Fruit fly (Drosophila melanogaster) Kc167 (cell line): ENCODE measurements around the gene Muc4B.

Source experiments
- Myc ChIP-seq: fragments of >200 bp; optimal IDR thresholded peaks from 2 replicates; lab custom pipeline; 2017; ENCODE audit warnings: missing external identifiers
- Sin3A ChIP-seq: fragments of >200 bp; optimal IDR thresholded peaks from 2 replicates; lab custom pipeline; 2018; ENCODE audit warnings: missing external identifiers
- h ChIP-seq: fragments of >200 bp; optimal IDR thresholded peaks from 3 replicates; lab custom pipeline; 2018; ENCODE audit warnings: missing external identifiers
- insv ChIP-seq: fragments of >200 bp; optimal IDR thresholded peaks from 3 replicates; lab custom pipeline; 2018; ENCODE audit warnings: missing external identifiers
- psq ChIP-seq: fragments of >200 bp; optimal IDR thresholded peaks from 2 replicates; lab custom pipeline; 2017; ENCODE audit warnings: missing external identifiers
- ttk ChIP-seq: sonication (Bioruptor generic); optimal IDR thresholded peaks from 2 replicates; lab custom pipeline; 2017; ENCODE audit warnings: missing external identifiers

Gene Muc4B

dm6 chrX:4248077-4248476 is 2.1 kb upstream of the Muc4B start, which contains the start of gene CG43135:
TSS of gene CG43135 (plus strand) at chrX:4248377.
- no peak for TF ChIP-seq Myc
- no peak for TF ChIP-seq Sin3A (lab: Kevin White, UChicago)
- TF ChIP-seq psq (lab: Kevin White, UChicago): no peak
- TF ChIP-seq h (lab: Kevin White, UChicago): no peak
- no peak for TF ChIP-seq insv (lab: Kevin White, UChicago)
- no peak for TF ChIP-seq ttk

DNA sequence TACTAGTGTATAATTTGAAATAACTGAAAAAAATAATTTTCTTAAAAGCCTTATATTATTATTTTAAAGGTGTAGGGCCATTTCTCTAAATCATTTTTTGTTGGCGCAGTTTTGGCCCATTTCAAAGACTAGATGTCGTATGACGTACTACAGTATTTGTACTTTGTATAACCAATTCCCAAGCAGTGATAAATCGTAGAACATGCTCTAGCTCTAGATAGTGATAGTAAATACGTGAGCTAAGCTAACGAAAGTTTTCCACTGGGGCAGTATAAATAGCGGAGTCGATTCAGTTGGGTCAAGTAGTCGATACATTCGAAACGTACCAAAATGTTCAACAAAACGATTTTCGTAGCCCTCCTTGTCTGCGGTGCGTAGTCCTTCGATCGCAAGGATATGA is 1.1 kb upstream of the Muc4B start, which contains the start of gene CG43134:
CG43134 (plus strand) TSS at position 301 of the 400 bp plus-strand sequence.
- TF ChIP-seq insv (lab: Kevin White, UChicago) (no peak), ttk (no peak), Myc (no peak), psq (lab: Kevin White, UChicago) (no peak), h (lab: Kevin White, UChicago) (no peak), Sin3A (lab: Kevin White, UChicago) (no peak)

- TF ChIP-seq insv (lab: Kevin White, UChicago) (no peak), psq (lab: Kevin White, UChicago) (no peak), h (lab: Kevin White, UChicago) (no peak), ttk (no peak), Sin3A (lab: Kevin White, UChicago) (no peak), Myc (no peak)
Measured at dm6 chrX:4242726-4243125, 3.2 kb downstream of the Muc4B start, which contains the start of gene Femcoat. TSS of gene Femcoat (minus strand) at chrX:4242826.

- TF ChIP-seq ttk: no peak
- no peak for TF ChIP-seq Myc
- no peak for TF ChIP-seq Sin3A (lab: Kevin White, UChicago)
- no peak for TF ChIP-seq insv (lab: Kevin White, UChicago)
- TF ChIP-seq h (lab: Kevin White, UChicago): no peak
- no peak for TF ChIP-seq psq (lab: Kevin White, UChicago)
Measured at dm6 chrX:4240146-4240545, 5.8 kb downstream of the Muc4B start.

- TF ChIP-seq Sin3A (lab: Kevin White, UChicago) (no peak), psq (lab: Kevin White, UChicago) (no peak), Myc (no peak), h (lab: Kevin White, UChicago) (no peak), insv (lab: Kevin White, UChicago) (no peak), ttk (no peak)
Measured at dm6 chrX:4225020-4225419, 20.9 kb downstream of the Muc4B start.

DNA sequence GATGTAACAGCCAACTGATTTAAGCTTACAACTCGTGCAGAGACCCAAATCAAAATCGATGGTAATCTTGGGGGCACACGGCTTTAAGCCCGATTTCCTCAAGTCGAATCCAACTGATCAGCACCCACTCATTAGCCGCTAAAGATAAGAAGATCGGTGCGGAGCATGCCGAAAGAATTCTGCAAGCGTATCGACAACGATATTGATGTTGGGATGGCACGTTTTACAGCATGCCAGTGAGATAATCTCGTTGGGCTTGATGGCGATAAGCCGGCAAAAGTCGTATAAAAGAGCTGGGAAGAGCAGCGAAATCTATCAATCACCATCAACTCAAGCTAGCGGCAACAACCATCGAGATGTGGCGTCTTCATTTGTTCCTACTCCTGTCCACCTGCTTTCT is 28.1 kb downstream of the Muc4B start, which contains the start of gene CG15570:
CG15570 (plus strand) TSS at position 301 of the 400 bp plus-strand sequence.
- TF ChIP-seq Sin3A (lab: Kevin White, UChicago) (no peak), ttk (no peak), psq (lab: Kevin White, UChicago) (no peak), Myc (no peak), insv (lab: Kevin White, UChicago) (no peak), h (lab: Kevin White, UChicago) (no peak)

dm6 chrX:4217294-4217693 is 28.6 kb downstream of the Muc4B start, which contains the start of gene CG15571:
TSS of gene CG15571 (minus strand) at chrX:4217394.
- no peak for TF ChIP-seq ttk
- TF ChIP-seq Sin3A (lab: Kevin White, UChicago): no peak
- no peak for TF ChIP-seq psq (lab: Kevin White, UChicago)
- TF ChIP-seq insv (lab: Kevin White, UChicago): no peak
- TF ChIP-seq h (lab: Kevin White, UChicago): no peak
- no peak for TF ChIP-seq Myc

- no peak for TF ChIP-seq psq (lab: Kevin White, UChicago)
- TF ChIP-seq ttk: no peak
- TF ChIP-seq Myc: no peak
- no peak for TF ChIP-seq Sin3A (lab: Kevin White, UChicago)
- no peak for TF ChIP-seq insv (lab: Kevin White, UChicago)
- no peak for TF ChIP-seq h (lab: Kevin White, UChicago)
Measured at dm6 chrX:4214371-4214770, 31.6 kb downstream of the Muc4B start.

dm6 chrX:4212725-4213124 is 33.2 kb downstream of the Muc4B start, which contains the start of gene CG43288:
TSS of gene CG43288 (plus strand) at chrX:4213025.
- TF ChIP-seq Sin3A (lab: Kevin White, UChicago) (no peak), Myc (no peak), h (lab: Kevin White, UChicago) (no peak), insv (lab: Kevin White, UChicago) (no peak), ttk (no peak), psq (lab: Kevin White, UChicago) (no peak)

dm6 chrX:4206764-4207163 is 39.2 kb downstream of the Muc4B start:
- TF ChIP-seq h (lab: Kevin White, UChicago) (no peak), Sin3A (lab: Kevin White, UChicago) (no peak), insv (lab: Kevin White, UChicago) (no peak), ttk (no peak), Myc (no peak), psq (lab: Kevin White, UChicago) (no peak)

DNA sequence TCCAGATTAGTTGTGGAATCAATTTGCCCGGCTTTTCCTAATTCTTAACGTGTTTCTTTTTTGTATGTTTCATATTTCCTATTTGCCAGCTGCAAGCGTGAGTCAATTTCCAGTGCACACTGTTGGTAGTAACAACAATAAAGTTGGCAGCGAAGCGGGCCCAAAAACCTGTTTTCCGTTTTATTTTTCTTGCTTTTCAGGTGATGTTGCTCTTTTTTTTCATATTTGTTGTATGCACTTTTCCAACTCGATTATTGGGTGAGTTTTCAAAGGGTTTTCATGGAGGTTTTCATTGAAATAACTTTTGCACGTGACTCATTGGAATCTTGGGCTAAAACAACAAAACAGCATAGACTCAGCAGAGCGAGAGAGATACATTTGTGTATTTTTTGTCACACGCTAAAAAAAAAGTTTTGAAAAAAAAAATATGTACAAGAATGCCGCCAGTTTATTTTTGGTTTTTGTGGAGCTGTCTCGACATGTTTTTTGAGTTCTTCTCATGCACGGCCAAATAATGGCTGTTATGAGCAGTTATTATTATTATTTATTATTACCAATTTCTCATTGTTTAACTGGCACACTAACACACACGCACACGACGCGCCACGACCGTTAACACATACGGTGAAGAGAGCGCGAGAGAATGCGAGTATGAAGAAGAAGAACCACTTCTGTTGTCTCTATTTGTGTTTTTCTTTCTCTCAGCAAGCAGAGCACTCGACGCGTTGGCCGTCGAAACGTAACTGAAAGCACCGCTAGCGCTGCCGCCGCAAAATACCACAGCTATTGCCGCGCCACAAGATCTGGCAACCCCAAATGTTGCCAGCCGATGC is 40.4 kb downstream of the Muc4B start, which contains the start of gene Fas2:
Fas2 (minus strand) TSS at position 748 of the 833 bp plus-strand sequence.
- TF ChIP-seq h (lab: Kevin White, UChicago) (no peak), insv (lab: Kevin White, UChicago) (no peak), Sin3A (lab: Kevin White, UChicago) (no peak), ttk (no peak), Myc (no peak), psq (lab: Kevin White, UChicago) (no peak)
